Worm (Caenorhabditis elegans): Measurements from ENCODE around the gene pot-3.
A peak's percentile ranks its signal among the peaks of the same experiment; 100 is the strongest.

Gene pot-3

DNA sequence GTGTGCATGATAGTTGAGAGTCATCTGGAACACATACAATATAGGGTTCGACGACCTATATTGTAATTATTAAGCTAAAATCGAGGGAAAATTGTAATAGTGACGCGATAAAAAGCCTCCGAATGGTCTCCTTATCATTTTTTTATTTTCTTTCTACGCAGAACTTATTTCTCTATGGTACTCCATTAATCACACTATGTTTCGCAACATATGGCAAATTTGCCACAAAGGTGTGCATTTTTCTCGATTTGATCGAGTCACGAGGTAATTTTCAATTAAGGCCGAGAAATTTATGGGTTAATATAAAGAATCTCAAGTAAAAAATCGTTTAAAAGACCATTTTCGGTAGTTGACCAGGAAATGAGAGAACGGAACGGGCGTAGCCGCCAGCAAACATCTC is 18.0 kb upstream of the pot-3 start, which contains the start of gene dbn-1:
Gene dbn-1 (minus strand): TSS at position 24 of the 400 bp plus-strand sequence.
- TF ChIP-seq elt-2 (tag; optimal IDR thresholded peaks at IDR 0.05), result peak; percentile 76
- no peak for TF ChIP-seq daf-12 (tag; optimal IDR thresholded peaks at IDR 0.05)
- TF ChIP-seq nhr-77 (tag; optimal IDR thresholded peaks at IDR 0.05), result no peak
- peak; percentile 24 for TF ChIP-seq nhr-23 (tag; optimal IDR thresholded peaks at IDR 0.05)
- no peak for TF ChIP-seq zag-1 (tag; optimal IDR thresholded peaks at IDR 0.05)
- no peak for TF ChIP-seq lsy-12 (tag; optimal IDR thresholded peaks at IDR 0.05)
- no peak for TF ChIP-seq R02D3.7 (tag; optimal IDR thresholded peaks at IDR 0.05)
- no peak for TF ChIP-seq nhr-28 (tag; optimal IDR thresholded peaks at IDR 0.05)
- no peak for TF ChIP-seq unc-39 (tag; optimal IDR thresholded peaks at IDR 0.05)
- no peak for TF ChIP-seq ama-1 (optimal IDR thresholded peaks at IDR 0.05)
- no peak for TF ChIP-seq lin-39 (tag; optimal IDR thresholded peaks at IDR 0.05)
- TF ChIP-seq pqm-1 (tag; optimal IDR thresholded peaks at IDR 0.05), result peak; percentile 63
- peak; percentile 12 for TF ChIP-seq jun-1 (tag; optimal IDR thresholded peaks at IDR 0.05)

- no peak for TF ChIP-seq mml-1 (tag; optimal IDR thresholded peaks at IDR 0.05)
- peak; percentile 45 for TF ChIP-seq nfya-1 (tag; optimal IDR thresholded peaks at IDR 0.05; ENCODE audit: insufficient read depth)
- TF ChIP-seq pqm-1 (tag; optimal IDR thresholded peaks at IDR 0.05), result peak; percentile 44
- TF ChIP-seq unc-39 (tag; optimal IDR thresholded peaks at IDR 0.05), result no peak
- peak; percentile 54 for TF ChIP-seq pha-4 (tag; optimal IDR thresholded peaks at IDR 0.05)
- TF ChIP-seq lin-39 (tag; optimal IDR thresholded peaks at IDR 0.05), result peak; percentile 19
- TF ChIP-seq ZK546.5 (tag; optimal IDR thresholded peaks at IDR 0.05), result no peak
- TF ChIP-seq eor-1 (tag; optimal IDR thresholded peaks at IDR 0.05), result no peak
- TF ChIP-seq fkh-2 (tag; optimal IDR thresholded peaks at IDR 0.05), result no peak
- TF ChIP-seq R02D3.7 (tag; optimal IDR thresholded peaks at IDR 0.05), result no peak
- TF ChIP-seq nhr-43 (tag; optimal IDR thresholded peaks at IDR 0.05; ENCODE audit: poor library complexity, severe bottlenecking), result peak; percentile 80
- peak; percentile 19 for TF ChIP-seq snpc-4 (tag; optimal IDR thresholded peaks at IDR 0.05)
- TF ChIP-seq sea-2 (GFP tag; optimal IDR thresholded peaks at IDR 0.05), result no peak
- no peak for TF ChIP-seq nhr-77 (tag; optimal IDR thresholded peaks at IDR 0.05)
- TF ChIP-seq fos-1 (tag; optimal IDR thresholded peaks at IDR 0.05), result no peak
- TF ChIP-seq hmg-11 (tag; optimal IDR thresholded peaks at IDR 0.05), result peak; percentile 68
- TF ChIP-seq nhr-11 (tag; optimal IDR thresholded peaks at IDR 0.05), result no peak
- no peak for TF ChIP-seq ceh-28 (tag; optimal IDR thresholded peaks at IDR 0.05)
- TF ChIP-seq zag-1 (tag; optimal IDR thresholded peaks at IDR 0.05), result no peak
- no peak for TF ChIP-seq lsy-12 (tag; optimal IDR thresholded peaks at IDR 0.05)
- TF ChIP-seq egl-27 (tag; optimal IDR thresholded peaks at IDR 0.05), result peak; percentile 10
- TF ChIP-seq elt-2 (tag; optimal IDR thresholded peaks at IDR 0.05), result peak; percentile 8
- TF ChIP-seq jun-1 (tag; optimal IDR thresholded peaks at IDR 0.05), result peak; percentile 42
- peak; percentile 57 for TF ChIP-seq ama-1 (optimal IDR thresholded peaks at IDR 0.05)
- peak; percentile 56 for TF ChIP-seq nhr-23 (tag; optimal IDR thresholded peaks at IDR 0.05)
- no peak for TF ChIP-seq ceh-16 (tag; optimal IDR thresholded peaks at IDR 0.05)
- TF ChIP-seq nhr-25 (tag; optimal IDR thresholded peaks at IDR 0.05), result no peak
- TF ChIP-seq elt-3 (tag; optimal IDR thresholded peaks at IDR 0.05), result peak in 1 of 3 experiments; percentile 7
These were observed 16.5 kb upstream of the pot-3 start for ce11 chrIII:13763260-13764112.

ce11 chrIII:13765782-13766181 is 14.2 kb upstream of the pot-3 start:
- no peak for TF ChIP-seq nhr-67 (tag; optimal IDR thresholded peaks at IDR 0.05)
- TF ChIP-seq pqm-1 (tag; optimal IDR thresholded peaks at IDR 0.05), result no peak
- TF ChIP-seq lin-39 (tag; optimal IDR thresholded peaks at IDR 0.05), result no peak
- no peak for TF ChIP-seq tbx-2 (tag; optimal IDR thresholded peaks at IDR 0.05)

ce11 chrIII:13766704-13767323 is 13.2 kb upstream of the pot-3 start:
- TF ChIP-seq egl-5 (tag; optimal IDR thresholded peaks at IDR 0.05), result no peak
- TF ChIP-seq fkh-10 (GFP tag; optimal IDR thresholded peaks at IDR 0.05), result no peak
- peak; percentile 31 for TF ChIP-seq lsy-12 (tag; optimal IDR thresholded peaks at IDR 0.05)
- no peak for TF ChIP-seq aly-2 (tag; optimal IDR thresholded peaks at IDR 0.05)
- no peak for TF ChIP-seq ceh-82 (tag; optimal IDR thresholded peaks at IDR 0.05)
- peak; percentile 76 for TF ChIP-seq nhr-43 (tag; optimal IDR thresholded peaks at IDR 0.05; ENCODE audit: poor library complexity, severe bottlenecking)
- peak; percentile 94 for TF ChIP-seq elt-2 (tag; optimal IDR thresholded peaks at IDR 0.05)
- TF ChIP-seq pqm-1 (tag; optimal IDR thresholded peaks at IDR 0.05), result peak; percentile 46
- no peak for TF ChIP-seq lin-15B (tag; optimal IDR thresholded peaks at IDR 0.05)
- no peak for TF ChIP-seq nhr-77 (tag; optimal IDR thresholded peaks at IDR 0.05)
- no peak for TF ChIP-seq nhr-28 (tag; optimal IDR thresholded peaks at IDR 0.05)
- TF ChIP-seq lin-39 (tag; optimal IDR thresholded peaks at IDR 0.05), result no peak
- no peak for TF ChIP-seq ceh-28 (tag; optimal IDR thresholded peaks at IDR 0.05)
- peak; percentile 8 for TF ChIP-seq nfya-1 (tag; optimal IDR thresholded peaks at IDR 0.05; ENCODE audit: insufficient read depth)
- TF ChIP-seq unc-62 (GFP tag; optimal IDR thresholded peaks at IDR 0.05), result no peak
- TF ChIP-seq nhr-12 (tag; optimal IDR thresholded peaks at IDR 0.05), result no peak
- no peak for TF ChIP-seq ztf-11 (tag; optimal IDR thresholded peaks at IDR 0.05)
- no peak for TF ChIP-seq ZK546.5 (tag; optimal IDR thresholded peaks at IDR 0.05)

All from whole organism, L3 larva.